Fruit fly (Drosophila melanogaster) whole organism, pupa: Measurements from ENCODE around the gene CG15263.

ENCODE experiments used
- CG9948 ChIP-seq: fragments of 200-800 bp; sonication (Bioruptor generic); optimal IDR thresholded peaks from 2 replicates; lab custom pipeline; 2018; ENCODE audit warnings: missing biosample characterization, mild to moderate bottlenecking, missing genetic modification characterization, moderate library complexity
- EcR ChIP-seq: fragments of 200-800 bp; sonication (Bioruptor generic); optimal IDR thresholded peaks from 3 replicates; lab custom pipeline; 2019; ENCODE audit warnings: missing biosample characterization, missing genetic modification characterization, mild to moderate bottlenecking, moderate library complexity, missing genetic modification reagents

dm6 chr2L:15275794-15276193 is 9.0 kb upstream of the CG15263 start:
- TF ChIP-seq CG9948 (tag; lab: Kevin White, UChicago) (peak; percentile 32), EcR (GFP tag; lab: Kevin White, UChicago) (no peak)
